Worm (Caenorhabditis elegans) whole organism, early embryonic: ENCODE measurements around the gene fbxa-171.
"Not testable (repeated sequence)": the region's sequence is repeated elsewhere in the genome, so short reads cannot be mapped to it uniquely, and the experiment has no call there.

Experiments
- B0310.2 ChIP-seq: sonication (generic microtip); optimal IDR thresholded peaks from 2 replicates; lab custom pipeline; 2016; ENCODE audit warnings: mild to moderate bottlenecking, missing genetic modification characterization, missing compliant biosample characterization
- F13C5.2 ChIP-seq: sonication (generic microtip); optimal IDR thresholded peaks from 2 replicates; lab custom pipeline; 2017; ENCODE audit warnings: mild to moderate bottlenecking, missing genetic modification characterization, inconsistent platforms, missing compliant biosample characterization
- aly-1 ChIP-seq: sonication (generic microtip); optimal IDR thresholded peaks from 2 replicates; lab custom pipeline; 2016; ENCODE audit warnings: missing genetic modification characterization, missing compliant biosample characterization
- ama-1 ChIP-seq: fragments of 150-350 bp; optimal IDR thresholded peaks from 2 replicates; lab custom pipeline; 2014
- ceh-13 ChIP-seq: fragments of 200-800 bp; sonication (Bioruptor generic); optimal IDR thresholded peaks from 2 replicates; lab custom pipeline; 2018; ENCODE audit warnings: mild to moderate bottlenecking, missing genetic modification characterization, missing compliant biosample characterization
- ceh-36 ChIP-seq: sonication (generic microtip); optimal IDR thresholded peaks from 2 replicates; lab custom pipeline; 2016; ENCODE audit warnings: missing genetic modification characterization, inconsistent platforms, missing compliant biosample characterization
- ets-7 ChIP-seq: sonication (generic microtip); optimal IDR thresholded peaks from 2 replicates; lab custom pipeline; 2016; ENCODE audit warnings: missing genotype, missing genetic modification characterization, missing compliant biosample characterization
- flt-1 ChIP-seq: fragments of 200-800 bp; sonication (Bioruptor generic); IDR thresholded peaks from 2 replicates; pipeline ENCODE4 v1.3.6; 2022; ENCODE audit warnings: missing genetic modification characterization, missing compliant biosample characterization
- hmbx-1 ChIP-seq: sonication (generic microtip); optimal IDR thresholded peaks from 2 replicates; lab custom pipeline; 2016; ENCODE audit warnings: mild to moderate bottlenecking, missing genetic modification characterization, missing compliant biosample characterization
- hmg-4 ChIP-seq: fragments of 200-800 bp; sonication (Bioruptor generic); optimal IDR thresholded peaks from 2 replicates; lab custom pipeline; 2018; ENCODE audit warnings: mild to moderate bottlenecking, missing genetic modification characterization, missing compliant biosample characterization
- hnd-1 ChIP-seq: sonication (generic microtip); optimal IDR thresholded peaks from 2 replicates; lab custom pipeline; 2016; ENCODE audit warnings: missing genetic modification characterization, missing compliant biosample characterization
- pes-1 ChIP-seq: fragments of 200-800 bp; sonication (Bioruptor generic); IDR thresholded peaks from 2 replicates; pipeline ENCODE4 v1.3.6; 2022; ENCODE audit warnings: missing genetic modification reagents, missing genetic modification characterization, missing compliant biosample characterization
- scrt-1 ChIP-seq: fragments of 200-800 bp; sonication (Bioruptor generic); IDR thresholded peaks from 2 replicates; pipeline ENCODE4 v1.3.6; 2022; ENCODE audit warnings: missing genetic modification characterization, missing compliant biosample characterization
- sea-1 ChIP-seq: fragments of 200-800 bp; sonication (Bioruptor generic); conservative IDR thresholded peaks from 2 replicates; pipeline ENCODE4 v1.3.6; 2022; ENCODE audit warnings: missing genetic modification characterization, missing compliant biosample characterization
- tbx-11 ChIP-seq: fragments of 200-800 bp; sonication (Bioruptor generic); IDR thresholded peaks from 2 replicates; pipeline ENCODE4 v1.3.6; 2022; ENCODE audit warnings: missing genetic modification characterization, missing compliant biosample characterization
- tbx-37 ChIP-seq: fragments of 200-800 bp; sonication (Bioruptor generic); conservative IDR thresholded peaks from 2 replicates; pipeline ENCODE4 v1.3.6; 2022; ENCODE audit warnings: missing genetic modification reagents, missing genetic modification characterization, missing compliant biosample characterization
- tra-4 ChIP-seq: sonication (generic microtip); optimal IDR thresholded peaks from 2 replicates; lab custom pipeline; 2017; ENCODE audit warnings: missing genetic modification characterization, missing compliant biosample characterization

The fbxa-171 gene

ce11 chrV:17595691-17596090 lies 29.9 kb upstream of the fbxa-171 start:
- TF ChIP-seq scrt-1 (GFP tag; lab: Robert Waterston, UW) (no peak), sea-1 (GFP tag; lab: Robert Waterston, UW) (no peak), ceh-36 (tag; lab: Kevin White, UChicago) (no peak), hmbx-1 (tag; lab: Kevin White, UChicago) (no peak), ceh-13 (GFP tag; lab: Kevin White, UChicago) (no peak), F13C5.2 (tag; lab: Kevin White, UChicago) (no peak), flt-1 (GFP tag; lab: Robert Waterston, UW) (no peak), hmg-4 (GFP tag; lab: Kevin White, UChicago) (no peak), pes-1 (GFP tag; lab: Robert Waterston, UW) (no peak), aly-1 (tag; lab: Kevin White, UChicago) (no peak), tbx-37 (GFP tag; lab: Robert Waterston, UW) (no peak), B0310.2 (tag; lab: Kevin White, UChicago) (no peak), ama-1 (lab: Kevin White, UChicago) (no peak), tbx-11 (GFP tag; lab: Robert Waterston, UW) (no peak), ets-7 (tag; lab: Kevin White, UChicago) (no peak)

DNA sequence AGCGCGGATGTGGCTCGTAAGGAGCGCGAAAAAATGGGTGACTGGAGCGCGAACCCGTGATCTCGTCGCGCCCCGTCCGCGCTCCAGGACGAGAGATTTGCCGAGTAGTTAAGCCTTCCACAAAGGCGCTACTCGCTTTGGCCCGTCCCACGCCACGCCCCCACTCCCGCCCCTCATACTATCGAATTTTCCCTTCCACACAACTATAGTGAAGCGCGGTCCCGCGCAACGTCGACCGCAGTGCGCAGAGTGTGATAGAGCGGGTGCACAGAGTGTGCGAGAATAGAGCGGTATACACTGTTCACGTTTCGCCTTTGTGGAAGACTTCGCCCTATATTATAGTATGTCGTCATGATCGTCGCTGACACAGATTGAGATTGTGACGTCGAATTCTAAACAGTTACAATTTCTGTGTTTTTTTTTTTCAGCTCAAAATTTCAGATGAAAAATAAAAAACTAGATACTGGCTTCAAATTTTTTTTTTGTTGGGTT lies 18.6 kb upstream of the fbxa-171 start, which contains the start of gene fbxa-133:
Gene fbxa-133 (plus strand): TSS at position 442 of the 492 bp plus-strand sequence.
- TF ChIP-seq aly-1 (tag; lab: Kevin White, UChicago); tbx-11 (GFP tag; lab: Robert Waterston, UW); tbx-37 (GFP tag; lab: Robert Waterston, UW): not testable (repeated sequence)

DNA sequence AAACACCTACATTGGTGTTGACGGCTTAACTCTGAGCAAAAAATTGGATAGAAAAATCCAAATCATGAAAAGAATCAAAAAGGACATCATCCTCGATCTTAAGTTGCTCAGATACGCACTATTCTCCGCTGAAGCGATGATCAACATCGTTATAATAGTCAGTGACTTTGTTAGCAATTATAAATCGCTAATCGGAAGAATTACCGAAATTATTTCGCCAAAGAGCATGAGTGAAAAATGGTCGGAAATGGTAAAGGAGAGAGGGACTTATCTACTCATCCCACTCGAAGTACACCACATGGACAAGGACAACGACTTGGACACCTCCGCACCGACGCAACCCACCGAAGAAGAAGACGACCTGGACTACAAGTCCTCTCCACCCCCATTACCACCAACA lies 14.2 kb upstream of the fbxa-171 start:
- TF ChIP-seq hmbx-1 (tag; lab: Kevin White, UChicago), result no peak
- TF ChIP-seq pes-1 (GFP tag; lab: Robert Waterston, UW), result no peak
- TF ChIP-seq ceh-36 (tag; lab: Kevin White, UChicago), result no peak
- TF ChIP-seq ama-1 (lab: Kevin White, UChicago), result no peak
- no peak for TF ChIP-seq F13C5.2 (tag; lab: Kevin White, UChicago)
- TF ChIP-seq sea-1 (GFP tag; lab: Robert Waterston, UW), result no peak
- TF ChIP-seq tra-4 (tag; lab: Kevin White, UChicago), result no peak
- TF ChIP-seq flt-1 (GFP tag; lab: Robert Waterston, UW), result no peak
- TF ChIP-seq tbx-11 (GFP tag; lab: Robert Waterston, UW), result no peak
- no peak for TF ChIP-seq hnd-1
- TF ChIP-seq ceh-13 (GFP tag; lab: Kevin White, UChicago), result no peak
- no peak for TF ChIP-seq scrt-1 (GFP tag; lab: Robert Waterston, UW)
- no peak for TF ChIP-seq ets-7 (tag; lab: Kevin White, UChicago)
- no peak for TF ChIP-seq B0310.2 (tag; lab: Kevin White, UChicago)
- no peak for TF ChIP-seq aly-1 (tag; lab: Kevin White, UChicago)
- no peak for TF ChIP-seq tbx-37 (GFP tag; lab: Robert Waterston, UW)
- TF ChIP-seq hmg-4 (GFP tag; lab: Kevin White, UChicago), result no peak

DNA sequence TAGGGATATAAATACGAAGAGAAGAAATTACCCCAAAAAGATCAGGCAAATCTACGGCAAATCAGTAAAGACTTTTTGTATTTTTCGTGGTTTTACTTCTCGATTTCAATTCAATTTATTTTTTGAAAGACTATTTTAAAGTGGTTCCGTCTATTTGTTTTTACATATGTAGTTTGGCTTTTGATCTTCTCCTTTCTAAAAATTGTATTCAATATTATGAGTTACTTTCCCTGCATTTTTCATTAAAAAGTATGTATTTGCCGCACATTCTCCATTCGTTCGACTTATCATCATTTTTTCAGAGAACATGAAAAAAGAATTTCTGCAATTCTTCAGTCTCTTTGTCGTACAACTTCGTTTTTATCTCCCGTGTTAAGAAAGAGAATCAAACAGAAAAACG lies 1.0 kb upstream of the fbxa-171 start, which contains the start of gene C38D9.2:
Gene C38D9.2 (plus strand): TSS at position 301 of the 400 bp plus-strand sequence.
- TF ChIP-seq ceh-13 (GFP tag; lab: Kevin White, UChicago), result no peak
- TF ChIP-seq pes-1 (GFP tag; lab: Robert Waterston, UW), result no peak
- TF ChIP-seq ets-7 (tag; lab: Kevin White, UChicago), result no peak
- no peak for TF ChIP-seq tbx-37 (GFP tag; lab: Robert Waterston, UW)
- TF ChIP-seq tbx-11 (GFP tag; lab: Robert Waterston, UW), result no peak
- TF ChIP-seq scrt-1 (GFP tag; lab: Robert Waterston, UW), result no peak
- TF ChIP-seq hmbx-1 (tag; lab: Kevin White, UChicago), result no peak

DNA sequence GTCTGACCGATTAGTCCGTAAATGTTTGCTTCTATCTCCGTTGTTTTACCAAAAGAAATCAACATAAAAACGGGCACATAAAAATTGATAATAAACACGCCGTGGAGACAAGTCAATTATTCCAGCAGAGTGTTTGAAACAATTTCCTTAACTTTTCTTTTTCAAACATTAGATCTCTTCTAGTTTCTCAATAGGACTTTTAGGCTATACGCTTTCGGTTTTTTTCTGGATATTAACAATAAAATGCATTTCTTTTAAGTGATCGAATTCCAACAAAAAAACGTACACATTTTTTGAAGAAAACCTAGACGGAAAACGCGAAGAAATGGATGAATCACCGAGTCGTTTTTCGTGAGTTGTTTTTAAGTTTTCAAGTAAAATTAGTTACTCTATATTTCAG lies 6.9 kb downstream of the fbxa-171 start, which contains the start of gene fbxa-172:
Gene fbxa-172 (plus strand): TSS at position 301 of the 400 bp plus-strand sequence.
- TF ChIP-seq B0310.2 (tag; lab: Kevin White, UChicago) (no peak), hnd-1 (no peak), tra-4 (tag; lab: Kevin White, UChicago) (no peak), aly-1 (tag; lab: Kevin White, UChicago) (no peak), ceh-13 (GFP tag; lab: Kevin White, UChicago) (no peak), scrt-1 (GFP tag; lab: Robert Waterston, UW) (no peak), ceh-36 (tag; lab: Kevin White, UChicago) (no peak), sea-1 (GFP tag; lab: Robert Waterston, UW) (no peak), flt-1 (GFP tag; lab: Robert Waterston, UW) (no peak), F13C5.2 (tag; lab: Kevin White, UChicago) (no peak), tbx-11 (GFP tag; lab: Robert Waterston, UW) (no peak), ama-1 (lab: Kevin White, UChicago) (no peak), hmbx-1 (tag; lab: Kevin White, UChicago) (no peak), pes-1 (GFP tag; lab: Robert Waterston, UW) (no peak), hmg-4 (GFP tag; lab: Kevin White, UChicago) (no peak), ets-7 (tag; lab: Kevin White, UChicago) (no peak)

DNA sequence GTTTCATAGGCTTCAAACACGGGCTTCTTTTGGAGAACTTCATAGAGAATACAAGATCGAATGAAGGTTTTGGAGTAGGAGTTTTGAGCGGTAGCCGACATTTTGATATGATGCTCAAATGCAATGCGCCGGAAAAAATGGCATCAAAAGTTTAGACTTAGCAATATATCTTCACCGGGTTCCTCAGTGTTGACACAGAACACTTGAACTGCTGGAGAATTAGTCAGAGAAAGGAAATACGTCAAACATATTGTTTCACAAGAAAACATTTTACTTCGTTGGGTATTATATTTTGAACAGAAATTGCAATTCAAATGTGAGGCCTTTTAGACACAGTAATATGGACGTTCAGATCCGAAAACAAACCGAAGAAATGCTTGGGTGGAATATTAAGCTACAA lies 7.4 kb downstream of the fbxa-171 start, which contains the start of gene fbxa-174:
Gene fbxa-174 (minus strand): TSS at position 101 of the 400 bp plus-strand sequence.
- no peak for TF ChIP-seq ama-1 (lab: Kevin White, UChicago)
- TF ChIP-seq hmbx-1 (tag; lab: Kevin White, UChicago), result no peak
- TF ChIP-seq pes-1 (GFP tag; lab: Robert Waterston, UW), result no peak
- TF ChIP-seq tbx-37 (GFP tag; lab: Robert Waterston, UW), result no peak
- no peak for TF ChIP-seq sea-1 (GFP tag; lab: Robert Waterston, UW)
- TF ChIP-seq ceh-13 (GFP tag; lab: Kevin White, UChicago), result no peak
- TF ChIP-seq ets-7 (tag; lab: Kevin White, UChicago), result no peak

ce11 chrV:17552759-17553158 lies 13.0 kb downstream of the fbxa-171 start, which contains the start of gene C38D9.8:
Gene C38D9.8 (minus strand): TSS chrV:17552859.
- TF ChIP-seq ceh-36 (tag; lab: Kevin White, UChicago) (no peak), aly-1 (tag; lab: Kevin White, UChicago) (no peak), ets-7 (tag; lab: Kevin White, UChicago) (no peak), hnd-1 (no peak), tbx-11 (GFP tag; lab: Robert Waterston, UW) (no peak), hmg-4 (GFP tag; lab: Kevin White, UChicago) (no peak), sea-1 (GFP tag; lab: Robert Waterston, UW) (no peak), ceh-13 (GFP tag; lab: Kevin White, UChicago) (no peak), pes-1 (GFP tag; lab: Robert Waterston, UW) (no peak), F13C5.2 (tag; lab: Kevin White, UChicago) (no peak), tbx-37 (GFP tag; lab: Robert Waterston, UW) (no peak), tra-4 (tag; lab: Kevin White, UChicago) (no peak), flt-1 (GFP tag; lab: Robert Waterston, UW) (no peak), hmbx-1 (tag; lab: Kevin White, UChicago) (no peak), scrt-1 (GFP tag; lab: Robert Waterston, UW) (no peak), ama-1 (lab: Kevin White, UChicago) (no peak), B0310.2 (tag; lab: Kevin White, UChicago) (no peak)
